Fruit fly (Drosophila melanogaster) whole organism, embryonic: Measurements from ENCODE around the gene CecB.

ENCODE experiments used
- Antp ChIP-seq: fragments of 200-800 bp; sonication (Bioruptor generic); optimal IDR thresholded peaks from 3 replicates; lab custom pipeline; 2016; ENCODE audit warnings: missing biosample characterization, missing genetic modification characterization
- Asciz ChIP-seq: fragments of 200-800 bp; sonication (Bioruptor generic); optimal IDR thresholded peaks from 2 replicates; lab custom pipeline; 2017; ENCODE audit warnings: missing biosample characterization, mild to moderate bottlenecking, missing genetic modification characterization, missing genetic modification reagents
- CG10274 ChIP-seq: fragments of 200-800 bp; sonication (Bioruptor generic); optimal IDR thresholded peaks from 3 replicates; lab custom pipeline; 2017; ENCODE audit warnings: missing biosample characterization, mild to moderate bottlenecking, missing genetic modification characterization
- CG10462 ChIP-seq: fragments of 200-800 bp; sonication (Bioruptor generic); optimal IDR thresholded peaks from 2 replicates; lab custom pipeline; 2016; ENCODE audit warnings: missing biosample characterization, missing genetic modification characterization
- CG12219 ChIP-seq: fragments of 200-800 bp; sonication (Bioruptor generic); optimal IDR thresholded peaks from 3 replicates; lab custom pipeline; 2018; ENCODE audit warnings: missing biosample characterization, mild to moderate bottlenecking, missing genetic modification characterization
- CG12744 ChIP-seq: fragments of 200-800 bp; sonication (Bioruptor generic); optimal IDR thresholded peaks from 2 replicates; lab custom pipeline; 2016; ENCODE audit warnings: missing biosample characterization, missing genetic modification characterization
- CG14014 ChIP-seq: fragments of 200-800 bp; sonication (Bioruptor generic); IDR thresholded peaks from 2 replicates; pipeline ENCODE4 v1.3.6; 2022; ENCODE audit warnings: missing biosample characterization, missing genetic modification characterization
- CG14667 ChIP-seq: fragments of 200-800 bp; sonication (Bioruptor generic); IDR thresholded peaks from 2 replicates; pipeline ENCODE4 v1.3.6; 2022; ENCODE audit warnings: missing biosample characterization, missing genetic modification characterization
- CG14710 ChIP-seq: fragments of 200-800 bp; sonication (Bioruptor generic); optimal IDR thresholded peaks from 3 replicates; lab custom pipeline; 2019; ENCODE audit warnings: missing biosample characterization, mild to moderate bottlenecking, missing genetic modification characterization, moderate library complexity
- CG15073 ChIP-seq: fragments of 200-800 bp; sonication (Bioruptor generic); optimal IDR thresholded peaks from 2 replicates; lab custom pipeline; 2016; ENCODE audit warnings: missing biosample characterization, missing genetic modification characterization
- CG1602 ChIP-seq: fragments of 200-800 bp; sonication (Bioruptor generic); optimal IDR thresholded peaks from 3 replicates; lab custom pipeline; 2016; ENCODE audit warnings: missing biosample characterization, missing genetic modification characterization
- CG17359 ChIP-seq: fragments of 200-800 bp; sonication (Bioruptor generic); optimal IDR thresholded peaks from 3 replicates; lab custom pipeline; 2018; ENCODE audit warnings: missing biosample characterization, mild to moderate bottlenecking, missing genetic modification characterization, moderate library complexity
- CG1832 ChIP-seq: fragments of 200-800 bp; sonication (Bioruptor generic); optimal IDR thresholded peaks from 2 replicates; lab custom pipeline; 2017; ENCODE audit warnings: missing biosample characterization, mild to moderate bottlenecking, missing genetic modification characterization, inconsistent platforms
- CG31441 ChIP-seq: fragments of 200-800 bp; sonication (Bioruptor generic); IDR thresholded peaks from 2 replicates; pipeline ENCODE4 v1.3.6; 2022; ENCODE audit warnings: missing biosample characterization, missing genetic modification characterization
- CG33557 ChIP-seq: fragments of 200-800 bp; sonication (Bioruptor generic); optimal IDR thresholded peaks from 2 replicates; lab custom pipeline; 2019; ENCODE audit warnings: missing biosample characterization, mild to moderate bottlenecking, missing genetic modification characterization, moderate library complexity
- CG3838 ChIP-seq: fragments of 200-800 bp; sonication (Bioruptor generic); optimal IDR thresholded peaks from 3 replicates; lab custom pipeline; 2016; ENCODE audit warnings: missing biosample characterization, missing genetic modification characterization
- CG4404 ChIP-seq: fragments of 200-800 bp; sonication (Bioruptor generic); IDR thresholded peaks from 2 replicates; pipeline ENCODE4 v1.3.6; 2022; ENCODE audit warnings: missing biosample characterization, missing genetic modification characterization
- CG4617 ChIP-seq: fragments of 200-800 bp; sonication (Bioruptor generic); optimal IDR thresholded peaks from 3 replicates; lab custom pipeline; 2016; ENCODE audit warnings: missing biosample characterization, missing genetic modification characterization, borderline replicate concordance
- CG6854 ChIP-seq: fragments of 200-800 bp; sonication (Bioruptor generic); optimal IDR thresholded peaks from 3 replicates; lab custom pipeline; 2017; ENCODE audit warnings: missing biosample characterization, mild to moderate bottlenecking, missing genetic modification characterization
- CG7372 ChIP-seq: fragments of 200-800 bp; sonication (Bioruptor generic); IDR thresholded peaks from 2 replicates; pipeline ENCODE4 v1.3.6; 2022; ENCODE audit warnings: missing biosample characterization, missing genetic modification characterization
- CG7556 ChIP-seq: fragments of 200-800 bp; sonication (Bioruptor generic); optimal IDR thresholded peaks from 2 replicates; lab custom pipeline; 2017; ENCODE audit warnings: missing biosample characterization, mild to moderate bottlenecking, missing genetic modification characterization
- CG8388 ChIP-seq: fragments of 200-800 bp; sonication (Bioruptor generic); optimal IDR thresholded peaks from 2 replicates; lab custom pipeline; 2019; ENCODE audit warnings: missing biosample characterization, mild to moderate bottlenecking, missing genetic modification characterization, moderate library complexity
- CG9215 ChIP-seq: fragments of 200-800 bp; sonication (Bioruptor generic); IDR thresholded peaks from 2 replicates; pipeline ENCODE4 v1.3.6; 2022; ENCODE audit warnings: missing biosample characterization, missing genetic modification characterization
- Camta ChIP-seq: fragments of 200-800 bp; sonication (Bioruptor generic); optimal IDR thresholded peaks from 2 replicates; lab custom pipeline; 2016; ENCODE audit warnings: missing biosample characterization, missing genetic modification characterization
- Doc2 ChIP-seq: fragments of 200-800 bp; sonication (Bioruptor generic); IDR thresholded peaks from 2 replicates; pipeline ENCODE4 v1.3.6; 2022; ENCODE audit warnings: missing biosample characterization, missing genetic modification characterization
- Fer1 ChIP-seq: fragments of 200-800 bp; sonication (Bioruptor generic); optimal IDR thresholded peaks from 2 replicates; lab custom pipeline; 2017; ENCODE audit warnings: missing biosample characterization, mild to moderate bottlenecking, missing genetic modification characterization
- Lhr ChIP-seq: fragments of 200-800 bp; sonication (Bioruptor generic); optimal IDR thresholded peaks from 3 replicates; lab custom pipeline; 2017; ENCODE audit warnings: mild to moderate bottlenecking, missing biosample characterization, missing genetic modification reagents, missing genetic modification characterization
- Nf-YC ChIP-seq: fragments of 200-800 bp; optimal IDR thresholded peaks from 3 replicates; lab custom pipeline; 2019; ENCODE audit warnings: missing biosample characterization, mild to moderate bottlenecking, missing genetic modification characterization, moderate library complexity
- Pdp1 ChIP-seq, 2 experiments: fragments of 200-800 bp; sonication (Bioruptor generic); optimal IDR thresholded peaks; 3 replicates each; lab custom pipeline; 2016; ENCODE audit warnings: missing biosample characterization in 2 of 2, missing genetic modification characterization in 2 of 2, mild to moderate bottlenecking in 1 of 2, moderate library complexity in 1 of 2
- Sox100B ChIP-seq: fragments of 200-800 bp; sonication (Bioruptor generic); optimal IDR thresholded peaks from 3 replicates; lab custom pipeline; 2018; ENCODE audit warnings: missing biosample characterization, mild to moderate bottlenecking, missing genetic modification characterization
- Tbp ChIP-seq: fragments of >200 bp; optimal IDR thresholded peaks from 2 replicates; lab custom pipeline; 2018; ENCODE audit warnings: missing biosample characterization, missing genetic modification characterization
- bbx ChIP-seq: fragments of 200-800 bp; sonication (Bioruptor generic); IDR thresholded peaks from 2 replicates; pipeline ENCODE4 v1.3.6; 2022; ENCODE audit warnings: missing biosample characterization, missing genetic modification characterization; ENCODE audit not compliant: partially characterized antibody
- bcd ChIP-seq: fragments of 200-800 bp; sonication (Bioruptor generic); optimal IDR thresholded peaks from 2 replicates; lab custom pipeline; 2017; ENCODE audit warnings: missing biosample characterization, mild to moderate bottlenecking, missing genetic modification characterization
- cad ChIP-seq: fragments of >200 bp; optimal IDR thresholded peaks from 2 replicates; lab custom pipeline; 2017; ENCODE audit warnings: missing biosample characterization, missing genetic modification characterization
- corto ChIP-seq: fragments of 200-800 bp; sonication (Bioruptor generic); optimal IDR thresholded peaks from 2 replicates; lab custom pipeline; 2016; ENCODE audit warnings: missing biosample characterization, mild to moderate bottlenecking, missing genetic modification characterization, moderate library complexity
- crp ChIP-seq, 2 experiments: fragments of 200-800 bp; sonication (Bioruptor generic); optimal IDR thresholded peaks; 2 replicates in 1 of 2; 3 replicates in 1 of 2; lab custom pipeline; 2017; ENCODE audit warnings: missing biosample characterization in 2 of 2, missing genetic modification characterization in 2 of 2, mild to moderate bottlenecking in 1 of 2, moderate library complexity in 1 of 2
- disco-r ChIP-seq: fragments of 200-800 bp; sonication (Bioruptor generic); optimal IDR thresholded peaks from 2 replicates; lab custom pipeline; 2016; ENCODE audit warnings: missing biosample characterization, missing genetic modification characterization
- dm ChIP-seq: fragments of 200-800 bp; sonication (Bioruptor generic); optimal IDR thresholded peaks from 3 replicates; lab custom pipeline; 2016; ENCODE audit warnings: missing biosample characterization, missing genetic modification characterization
- exex ChIP-seq: fragments of 200-800 bp; sonication (Bioruptor generic); optimal IDR thresholded peaks from 4 replicates; lab custom pipeline; 2018; ENCODE audit warnings: missing biosample characterization, mild to moderate bottlenecking, missing genetic modification characterization, moderate library complexity
- fd102C ChIP-seq: fragments of 200-800 bp; sonication (Bioruptor generic); optimal IDR thresholded peaks from 2 replicates; lab custom pipeline; 2018; ENCODE audit warnings: missing biosample characterization, mild to moderate bottlenecking, missing genetic modification characterization, moderate library complexity
- her ChIP-seq: fragments of 200-800 bp; sonication (Bioruptor generic); optimal IDR thresholded peaks from 2 replicates; lab custom pipeline; 2016; ENCODE audit warnings: missing biosample characterization, missing genetic modification characterization
- nau ChIP-seq: fragments of 200-800 bp; sonication (Bioruptor generic); optimal IDR thresholded peaks from 3 replicates; lab custom pipeline; 2017; ENCODE audit warnings: missing biosample characterization, mild to moderate bottlenecking, missing genetic modification characterization, missing genetic modification reagents
- slbo ChIP-seq: fragments of 200-800 bp; sonication (Bioruptor generic); IDR thresholded peaks from 2 replicates; pipeline ENCODE4 v1.3.6; 2022; ENCODE audit warnings: missing biosample characterization, missing genetic modification characterization
- slou ChIP-seq: fragments of 200-800 bp; sonication (Bioruptor generic); optimal IDR thresholded peaks from 3 replicates; lab custom pipeline; 2016; ENCODE audit warnings: missing biosample characterization, missing genetic modification characterization
- sqz ChIP-seq: fragments of 200-800 bp; sonication (Bioruptor generic); optimal IDR thresholded peaks from 3 replicates; lab custom pipeline; 2018; ENCODE audit warnings: missing biosample characterization, mild to moderate bottlenecking, missing genetic modification characterization
- unc-4 ChIP-seq: fragments of 200-800 bp; sonication (Bioruptor generic); IDR thresholded peaks from 2 replicates; pipeline ENCODE4 v1.3.6; 2022; ENCODE audit warnings: missing biosample characterization, missing genetic modification characterization; ENCODE audit not compliant: partially characterized antibody
- vfl ChIP-seq: fragments of 200-800 bp; sonication (Bioruptor generic); optimal IDR thresholded peaks from 2 replicates; lab custom pipeline; 2016; ENCODE audit warnings: missing biosample characterization, missing genetic modification characterization
- wek ChIP-seq: fragments of 200-800 bp; sonication (Bioruptor generic); optimal IDR thresholded peaks from 3 replicates; lab custom pipeline; 2018; ENCODE audit warnings: missing biosample characterization, mild to moderate bottlenecking, missing genetic modification characterization, moderate library complexity

Gene CecB

dm6 chr3R:30203104-30203986, 10.3 kb downstream of the CecB start (continued):
- TF ChIP-seq Asciz (GFP tag; lab: Kevin White, UChicago) (peak; percentile 95), Lhr (GFP tag; lab: Kevin White, UChicago) (peak; percentile 67), dm (GFP tag; lab: Kevin White, UChicago) (peak; percentile 87), Nf-YC (peak; percentile 86), her (GFP tag; lab: Kevin White, UChicago) (peak; percentile 96), CG10274 (GFP tag; lab: Kevin White, UChicago) (peak; percentile 100), unc-4 (GFP tag; lab: Robert Waterston, UW) (0 out of 2 replicates have a peak, but pooled peaks have one; percentile 3), CG14014 (GFP tag; lab: Robert Waterston, UW) (peak; percentile 97), CG12744 (GFP tag; lab: Kevin White, UChicago) (peak; percentile 88), CG17359 (tag; lab: Kevin White, UChicago) (peak; percentile 98), CG9215 (GFP tag; lab: Robert Waterston, UW) (peak; percentile 90), nau (peak; percentile 97), CG8388 (GFP tag; lab: Kevin White, UChicago) (peak; percentile 88), CG31441 (GFP tag; lab: Robert Waterston, UW) (peak; percentile 94), Doc2 (GFP tag; lab: Robert Waterston, UW) (0 out of 2 replicates have a peak, but pooled peaks have one; percentile 54), CG4404 (GFP tag; lab: Robert Waterston, UW) (peak; percentile 89), CG12219 (GFP tag; lab: Kevin White, UChicago) (peak; percentile 88), disco-r (peak; percentile 89), CG33557 (GFP tag; lab: Kevin White, UChicago) (peak; percentile 68), CG14710 (tag; lab: Kevin White, UChicago) (peak; percentile 95), CG10462 (GFP tag; lab: Kevin White, UChicago) (peak; percentile 83), slbo (peak; percentile 92), CG6854 (GFP tag; lab: Kevin White, UChicago) (peak; percentile 93), corto (GFP tag; lab: Kevin White, UChicago) (no peak), Antp (GFP tag; lab: Kevin White, UChicago) (peak; percentile 99), slou (peak; percentile 91), CG7556 (GFP tag; lab: Kevin White, UChicago) (peak; percentile 95), CG1602 (peak; percentile 89), fd102C (GFP tag; lab: Kevin White, UChicago) (peak; percentile 22), bcd (GFP tag; lab: Kevin White, UChicago) (peak; percentile 98), CG1832 (GFP tag; lab: Kevin White, UChicago) (no peak), CG4617 (GFP tag; lab: Kevin White, UChicago) (peak; percentile 83), CG14667 (GFP tag; lab: Robert Waterston, UW) (peak; percentile 86), crp (GFP tag; optimal IDR thresholded peaks at IDR 0.05; lab: Kevin White, UChicago) (peak in 1 of 2 experiments; percentile 46), exex (tag; lab: Kevin White, UChicago) (peak; percentile 85), wek (peak; percentile 80), Pdp1 (GFP tag; optimal IDR thresholded peaks at IDR 0.05; lab: Kevin White, UChicago) (peak; percentile 97 to 98), Sox100B (peak; percentile 96), Fer1 (GFP tag; lab: Kevin White, UChicago) (peak; percentile 98), sqz (GFP tag; lab: Kevin White, UChicago) (peak; percentile 73), bbx (GFP tag; lab: Robert Waterston, UW) (0 out of 2 replicates have a peak, but pooled peaks have one; percentile 26), vfl (peak; percentile 92), CG15073 (peak; percentile 44), CG7372 (GFP tag; lab: Robert Waterston, UW) (peak; percentile 92), cad (GFP tag; lab: Kevin White, UChicago) (no peak), Tbp (GFP tag; lab: Kevin White, UChicago) (no peak), Camta (GFP tag; lab: Kevin White, UChicago) (peak; percentile 98), CG3838 (peak; percentile 96)
